Fruit fly (Drosophila melanogaster) whole organism, adult: ENCODE results near the gene CG6656.

ENCODE experiments used
- CG11617 ChIP-seq: fragments of 200-800 bp; sonication (Bioruptor generic); optimal IDR thresholded peaks from 2 replicates; lab custom pipeline; 2017; ENCODE audit warnings: mild to moderate bottlenecking, missing biosample characterization, missing genetic modification reagents, missing genetic modification characterization
- CG12768 ChIP-seq: fragments of 200-800 bp; sonication (Bioruptor generic); optimal IDR thresholded peaks from 2 replicates; lab custom pipeline; 2017; ENCODE audit warnings: missing biosample characterization, missing genetic modification characterization, mild to moderate bottlenecking, moderate library complexity, missing genetic modification reagents
- CG14711 ChIP-seq: fragments of 200-800 bp; sonication (Bioruptor generic); optimal IDR thresholded peaks from 2 replicates; lab custom pipeline; 2018; ENCODE audit warnings: missing biosample characterization, mild to moderate bottlenecking, missing genetic modification characterization, moderate library complexity
- CG1620 ChIP-seq: fragments of 200-800 bp; sonication (Bioruptor generic); optimal IDR thresholded peaks from 2 replicates; lab custom pipeline; 2016; ENCODE audit warnings: missing biosample characterization, missing genetic modification characterization
- CG33017 ChIP-seq: fragments of 200-800 bp; sonication (Bioruptor generic); optimal IDR thresholded peaks from 2 replicates; lab custom pipeline; 2018; ENCODE audit warnings: missing biosample characterization, mild to moderate bottlenecking, missing genetic modification characterization, moderate library complexity
- CG5204 ChIP-seq: fragments of 200-800 bp; sonication (Bioruptor generic); optimal IDR thresholded peaks from 2 replicates; lab custom pipeline; 2016; ENCODE audit warnings: missing biosample characterization, missing genetic modification characterization
- CG7045 ChIP-seq: fragments of 200-800 bp; sonication (Bioruptor generic); optimal IDR thresholded peaks from 2 replicates; lab custom pipeline; 2017; ENCODE audit warnings: missing biosample characterization, mild to moderate bottlenecking, missing genetic modification characterization
- CG7101 ChIP-seq: fragments of 200-800 bp; sonication (Bioruptor generic); optimal IDR thresholded peaks from 2 replicates; lab custom pipeline; 2018; ENCODE audit warnings: missing biosample characterization, mild to moderate bottlenecking, missing genetic modification characterization, moderate library complexity
- Clk ChIP-seq: fragments of 200-800 bp; sonication (Bioruptor generic); optimal IDR thresholded peaks from 2 replicates; lab custom pipeline; 2017; ENCODE audit warnings: missing biosample characterization, missing genetic modification characterization
- Crg-1 ChIP-seq: fragments of 200-800 bp; sonication (Bioruptor generic); optimal IDR thresholded peaks from 2 replicates; lab custom pipeline; 2016; ENCODE audit warnings: missing biosample characterization, missing genetic modification characterization
- Hr96 ChIP-seq: fragments of 200-800 bp; sonication (Bioruptor generic); optimal IDR thresholded peaks from 2 replicates; lab custom pipeline; 2016; ENCODE audit warnings: missing biosample characterization, missing genetic modification characterization
- Mnt ChIP-seq: fragments of 200-800 bp; sonication (Bioruptor generic); optimal IDR thresholded peaks from 2 replicates; lab custom pipeline; 2016; ENCODE audit warnings: missing biosample characterization, mild to moderate bottlenecking, missing genetic modification characterization
- bab1 ChIP-seq: fragments of 200-800 bp; sonication (Bioruptor generic); optimal IDR thresholded peaks from 3 replicates; lab custom pipeline; 2019; ENCODE audit warnings: missing biosample characterization, mild to moderate bottlenecking, missing genetic modification characterization, moderate library complexity
- cic ChIP-seq: fragments of 200-800 bp; sonication (Bioruptor generic); optimal IDR thresholded peaks from 2 replicates; lab custom pipeline; 2017; ENCODE audit warnings: missing biosample characterization, mild to moderate bottlenecking, missing genetic modification characterization, moderate library complexity
- cnc ChIP-seq, 2 experiments: fragments of >200 bp; optimal IDR thresholded peaks; 2 replicates each; lab custom pipeline; 2017
- kay ChIP-seq: fragments of 200-800 bp; sonication (Bioruptor generic); peaks from one replicate; lab custom pipeline; 2016; ENCODE audit warnings: missing biosample characterization, missing genetic modification characterization, borderline replicate concordance
- ovo ChIP-seq: fragments of 200-800 bp; sonication (Bioruptor generic); optimal IDR thresholded peaks from 2 replicates; lab custom pipeline; 2016; ENCODE audit warnings: missing biosample characterization, missing genetic modification characterization
- pad ChIP-seq: fragments of 200-800 bp; sonication (Bioruptor generic); optimal IDR thresholded peaks from 3 replicates; lab custom pipeline; 2017; ENCODE audit warnings: missing biosample characterization, missing genetic modification characterization, mild to moderate bottlenecking, moderate library complexity, missing genetic modification reagents
- tj ChIP-seq: fragments of 200-800 bp; sonication (Bioruptor generic); optimal IDR thresholded peaks from 3 replicates; lab custom pipeline; 2017; ENCODE audit warnings: missing biosample characterization, mild to moderate bottlenecking, missing genetic modification characterization, moderate library complexity
- toe ChIP-seq: fragments of 200-800 bp; sonication (Bioruptor generic); optimal IDR thresholded peaks from 2 replicates; lab custom pipeline; 2016; ENCODE audit warnings: missing biosample characterization, missing genetic modification characterization

Gene CG6656

dm6 chr3R:21906867-21907266, 31.8 kb downstream of the CG6656 start:
- TF ChIP-seq CG12768 (no peak), CG1620 (GFP tag; lab: Kevin White, UChicago) (no peak), toe (GFP tag; lab: Kevin White, UChicago) (no peak), Mnt (GFP tag; lab: Kevin White, UChicago) (no peak), CG5204 (GFP tag; lab: Kevin White, UChicago) (no peak), CG33017 (tag; lab: Kevin White, UChicago) (no peak), ovo (GFP tag; lab: Kevin White, UChicago) (no peak)

- no peak for TF ChIP-seq CG7045 (GFP tag; lab: Kevin White, UChicago)
- TF ChIP-seq tj (GFP tag; lab: Kevin White, UChicago) = no peak
- TF ChIP-seq cnc (optimal IDR thresholded peaks at IDR 0.05; lab: Kevin White, UChicago) = no peak
- TF ChIP-seq CG7101 (tag; lab: Kevin White, UChicago) = no peak
- no peak for TF ChIP-seq bab1 (GFP tag; lab: Kevin White, UChicago)
- no peak for TF ChIP-seq CG12768
- TF ChIP-seq kay (GFP tag; lab: Kevin White, UChicago) = no peak
- no peak for TF ChIP-seq CG1620 (GFP tag; lab: Kevin White, UChicago)
- no peak for TF ChIP-seq CG11617 (GFP tag; lab: Kevin White, UChicago)
- no peak for TF ChIP-seq Crg-1
- no peak for TF ChIP-seq toe (GFP tag; lab: Kevin White, UChicago)
- TF ChIP-seq Hr96 = no peak
- no peak for TF ChIP-seq CG5204 (GFP tag; lab: Kevin White, UChicago)
- no peak for TF ChIP-seq Mnt (GFP tag; lab: Kevin White, UChicago)
- no peak for TF ChIP-seq ovo (GFP tag; lab: Kevin White, UChicago)
- no peak for TF ChIP-seq pad (GFP tag; lab: Kevin White, UChicago)
These were observed 36.4 kb downstream of the CG6656 start, which contains the start of gene Qsox3 for dm6 chr3R:21911516-21911915. Qsox3 (plus strand) TSS chr3R:21911816.

dm6 chr3R:21913447-21913846, 38.4 kb downstream of the CG6656 start, which contains the start of gene Qsox2:
Qsox2 (plus strand) TSS chr3R:21913747.
- TF ChIP-seq Mnt (GFP tag; lab: Kevin White, UChicago) (no peak), Clk (GFP tag; lab: Kevin White, UChicago) (no peak), CG11617 (GFP tag; lab: Kevin White, UChicago) (no peak), kay (GFP tag; lab: Kevin White, UChicago) (no peak), CG33017 (tag; lab: Kevin White, UChicago) (no peak), Hr96 (no peak), pad (GFP tag; lab: Kevin White, UChicago) (no peak)

dm6 chr3R:21916987-21917386, 41.9 kb downstream of the CG6656 start:
- TF ChIP-seq CG33017 (tag; lab: Kevin White, UChicago) (no peak), CG7045 (GFP tag; lab: Kevin White, UChicago) (no peak), kay (GFP tag; lab: Kevin White, UChicago) (no peak), CG1620 (GFP tag; lab: Kevin White, UChicago) (no peak), tj (GFP tag; lab: Kevin White, UChicago) (no peak), cic (GFP tag; lab: Kevin White, UChicago) (no peak), bab1 (GFP tag; lab: Kevin White, UChicago) (no peak), Clk (GFP tag; lab: Kevin White, UChicago) (no peak), Crg-1 (no peak), CG14711 (no peak), Mnt (GFP tag; lab: Kevin White, UChicago) (no peak), CG7101 (tag; lab: Kevin White, UChicago) (no peak), cnc (optimal IDR thresholded peaks at IDR 0.05; lab: Kevin White, UChicago) (no peak), Hr96 (no peak)

dm6 chr3R:21920495-21920894, 45.4 kb downstream of the CG6656 start:
- TF ChIP-seq bab1 (GFP tag; lab: Kevin White, UChicago) = no peak

dm6 chr3R:21921363-21922208, 46.5 kb downstream of the CG6656 start:
- TF ChIP-seq cic (GFP tag; lab: Kevin White, UChicago) (no peak), CG1620 (GFP tag; lab: Kevin White, UChicago) (no peak), bab1 (GFP tag; lab: Kevin White, UChicago) (no peak), CG12768 (no peak), Clk (GFP tag; lab: Kevin White, UChicago) (no peak), CG33017 (tag; lab: Kevin White, UChicago) (no peak), CG11617 (GFP tag; lab: Kevin White, UChicago) (no peak), pad (GFP tag; lab: Kevin White, UChicago) (no peak), ovo (GFP tag; lab: Kevin White, UChicago) (no peak), toe (GFP tag; lab: Kevin White, UChicago) (no peak), CG7045 (GFP tag; lab: Kevin White, UChicago) (no peak), CG7101 (tag; lab: Kevin White, UChicago) (no peak), cnc (optimal IDR thresholded peaks at IDR 0.05; lab: Kevin White, UChicago) (no peak), Hr96 (no peak), Mnt (GFP tag; lab: Kevin White, UChicago) (no peak)
